Worm (Caenorhabditis elegans) whole organism, L1 larva: Measurements from ENCODE around the gene pqn-16.

ENCODE experiments used
- C16A3.4 ChIP-seq: fragments of 150-350 bp; optimal IDR thresholded peaks from 2 replicates; lab custom pipeline; 2014; ENCODE audit warnings: missing biosample characterization, missing genetic modification characterization
- F16B12.6 ChIP-seq: fragments of 150-350 bp; optimal IDR thresholded peaks from 2 replicates; lab custom pipeline; 2014; ENCODE audit warnings: missing biosample characterization, missing genetic modification characterization
- Y116A8C.19 ChIP-seq: sonication (generic microtip); optimal IDR thresholded peaks from 2 replicates; lab custom pipeline; 2016; ENCODE audit warnings: missing compliant biosample characterization, missing genetic modification characterization, borderline replicate concordance
- aha-1 ChIP-seq: fragments of 150-350 bp; optimal IDR thresholded peaks from 2 replicates; lab custom pipeline; 2014; ENCODE audit warnings: missing biosample characterization, missing genetic modification characterization
- aly-2 ChIP-seq: fragments of 150-350 bp; optimal IDR thresholded peaks from 2 replicates; lab custom pipeline; 2014; ENCODE audit warnings: missing biosample characterization, missing genetic modification characterization
- ama-1 ChIP-seq: fragments of 150-350 bp; optimal IDR thresholded peaks from 2 replicates; lab custom pipeline; 2014
- ceh-82 ChIP-seq, 3 experiments: fragments of 150-350 bp in 1 of 3; sonication (generic microtip) in 2 of 3; optimal IDR thresholded peaks; 2 replicates each; lab custom pipeline; 2014 to 2017; ENCODE audit warnings: missing biosample characterization in 3 of 3, missing genetic modification characterization in 3 of 3
- ceh-88 ChIP-seq: fragments of 200-800 bp; sonication (Bioruptor generic); IDR thresholded peaks from 2 replicates; pipeline ENCODE4 v1.3.6; 2022; ENCODE audit warnings: missing genetic modification characterization, missing compliant biosample characterization
- ces-1 ChIP-seq: fragments of 150-350 bp; optimal IDR thresholded peaks from 2 replicates; lab custom pipeline; 2014; ENCODE audit warnings: missing biosample characterization, missing genetic modification reagents, missing genetic modification characterization
- efl-1 ChIP-seq, 4 experiments: fragments of 150-350 bp; optimal IDR thresholded peaks in 3 of 4; peaks in 1 of 4; 1 replicate in 1 of 4; 2 replicates in 3 of 4; lab custom pipeline; 2014; ENCODE audit warnings: missing biosample characterization in 2 of 4, missing genetic modification characterization in 2 of 4, missing genetic modification reagents in 2 of 4
- efl-3 ChIP-seq: fragments of 200-800 bp; sonication (Bioruptor generic); optimal IDR thresholded peaks from 2 replicates; lab custom pipeline; 2018; ENCODE audit warnings: mild to moderate bottlenecking, missing genetic modification characterization, missing compliant biosample characterization
- egl-13 ChIP-seq: sonication (generic microtip); optimal IDR thresholded peaks from 2 replicates; lab custom pipeline; 2016; ENCODE audit warnings: missing genotype, missing genetic modification reagents, missing genetic modification characterization, missing compliant biosample characterization
- egl-27 ChIP-seq, 2 experiments: fragments of 150-350 bp in 1 of 2; sonication (generic microtip); optimal IDR thresholded peaks; 3 replicates each; lab custom pipeline; 2017 to 2018; ENCODE audit warnings: missing biosample characterization in 2 of 2, missing genetic modification characterization in 2 of 2, missing genetic modification reagents in 2 of 2
- elt-2 ChIP-seq: sonication (generic microtip); optimal IDR thresholded peaks from 2 replicates; lab custom pipeline; 2016; ENCODE audit warnings: missing genetic modification characterization, mild to moderate bottlenecking, inconsistent platforms, missing compliant biosample characterization, missing genetic modification reagents
- elt-3 ChIP-seq, 6 experiments: fragments of 150-350 bp in 1 of 6; sonication (generic microtip); optimal IDR thresholded peaks; 2 replicates each; lab custom pipeline; 2017 to 2018; ENCODE audit warnings: missing biosample characterization in 6 of 6, missing genetic modification characterization in 6 of 6, inconsistent platforms in 1 of 6
- ets-5 ChIP-seq: fragments of 200-800 bp; sonication (Bioruptor generic); IDR thresholded peaks from 2 replicates; pipeline ENCODE4 v1.3.6; 2022; ENCODE audit warnings: missing genetic modification characterization, missing compliant biosample characterization
- fkh-10 ChIP-seq: sonication (generic microtip); optimal IDR thresholded peaks from 2 replicates; lab custom pipeline; 2017; ENCODE audit warnings: missing biosample characterization, missing genetic modification reagents, missing genetic modification characterization
- fkh-4 ChIP-seq: sonication (generic microtip); optimal IDR thresholded peaks from 2 replicates; lab custom pipeline; 2016; ENCODE audit warnings: missing compliant biosample characterization, missing genetic modification characterization, borderline replicate concordance
- fkh-8 ChIP-seq: sonication (generic microtip); optimal IDR thresholded peaks from 2 replicates; lab custom pipeline; 2016; ENCODE audit warnings: mild to moderate bottlenecking, missing genetic modification characterization, missing compliant biosample characterization
- grh-1 ChIP-seq: fragments of 200-800 bp; sonication (Bioruptor generic); IDR thresholded peaks from 2 replicates; pipeline ENCODE4 v1.3.6; 2022; ENCODE audit warnings: missing genetic modification reagents, missing genetic modification characterization, missing compliant biosample characterization
- hlh-4 ChIP-seq: sonication (generic microtip); optimal IDR thresholded peaks from 2 replicates; lab custom pipeline; 2016; ENCODE audit warnings: mild to moderate bottlenecking, missing genetic modification characterization, missing compliant biosample characterization
- hpl-2 ChIP-seq: fragments of 150-350 bp; optimal IDR thresholded peaks from 2 replicates; lab custom pipeline; 2014; ENCODE audit warnings: missing biosample characterization, missing genetic modification reagents, missing genetic modification characterization
- irx-1 ChIP-seq: sonication (generic microtip); optimal IDR thresholded peaks from 2 replicates; lab custom pipeline; 2016; ENCODE audit warnings: missing genetic modification characterization, missing compliant biosample characterization
- isw-1 ChIP-seq: fragments of 200-800 bp; sonication (Bioruptor generic); IDR thresholded peaks from 2 replicates; pipeline ENCODE4 v1.3.6; 2022; ENCODE audit warnings: missing genetic modification characterization, missing compliant biosample characterization
- jun-1 ChIP-seq: fragments of 150-350 bp; optimal IDR thresholded peaks from 2 replicates; lab custom pipeline; 2014; ENCODE audit warnings: missing biosample characterization, missing genetic modification reagents, missing genetic modification characterization
- lin-13 ChIP-seq: fragments of 150-350 bp; optimal IDR thresholded peaks from 2 replicates; lab custom pipeline; 2014; ENCODE audit warnings: missing biosample characterization, missing genetic modification reagents, missing genetic modification characterization
- lin-14 ChIP-seq: fragments of 200-800 bp; sonication (Bioruptor generic); optimal IDR thresholded peaks from 2 replicates; lab custom pipeline; 2018; ENCODE audit warnings: mild to moderate bottlenecking, missing genetic modification characterization, moderate library complexity, missing compliant biosample characterization
- lin-15B ChIP-seq: fragments of 150-350 bp; sonication (generic microtip); optimal IDR thresholded peaks from 3 replicates; lab custom pipeline; 2014; ENCODE audit warnings: missing biosample characterization, missing genetic modification characterization
- lin-39 ChIP-seq: fragments of 150-350 bp; optimal IDR thresholded peaks from 2 replicates; lab custom pipeline; 2014; ENCODE audit warnings: missing biosample characterization, missing genetic modification reagents, missing genetic modification characterization
- lsy-2 ChIP-seq, 2 experiments: fragments of 150-350 bp; optimal IDR thresholded peaks; 2 replicates each; lab custom pipeline; 2014; ENCODE audit warnings: missing biosample characterization in 2 of 2, missing genetic modification characterization in 2 of 2
- mab-9 ChIP-seq: fragments of 200-800 bp; sonication (Bioruptor generic); IDR thresholded peaks from 2 replicates; pipeline ENCODE4 v1.3.6; 2022; ENCODE audit warnings: missing genetic modification reagents, missing genetic modification characterization, missing compliant biosample characterization
- mdl-1 ChIP-seq, 2 experiments: fragments of 150-350 bp; optimal IDR thresholded peaks; 2 replicates each; lab custom pipeline; 2014 to 2017; ENCODE audit warnings: missing biosample characterization in 2 of 2, missing genetic modification characterization in 2 of 2, inconsistent platforms in 1 of 2
- mep-1 ChIP-seq: fragments of 150-350 bp; optimal IDR thresholded peaks from 2 replicates; lab custom pipeline; 2014; ENCODE audit warnings: missing biosample characterization, missing genetic modification characterization
- nhr-71 ChIP-seq: sonication (generic microtip); optimal IDR thresholded peaks from 2 replicates; lab custom pipeline; 2016; ENCODE audit warnings: mild to moderate bottlenecking, missing genetic modification characterization, moderate library complexity, missing compliant biosample characterization
- nhr-77 ChIP-seq: fragments of 150-350 bp; optimal IDR thresholded peaks from 2 replicates; lab custom pipeline; 2014; ENCODE audit warnings: missing biosample characterization, missing genetic modification characterization
- nhr-84 ChIP-seq: sonication (generic microtip); optimal IDR thresholded peaks from 2 replicates; lab custom pipeline; 2017; ENCODE audit warnings: missing biosample characterization, missing genetic modification characterization
- nhr-85 ChIP-seq: sonication (generic microtip); peaks from one replicate; lab custom pipeline; 2016; ENCODE audit warnings: missing genetic modification characterization, inconsistent platforms, missing compliant biosample characterization
- nhr-90 ChIP-seq: sonication (generic microtip); optimal IDR thresholded peaks from 2 replicates; lab custom pipeline; 2016; ENCODE audit warnings: mild to moderate bottlenecking, missing genetic modification characterization, missing compliant biosample characterization; ENCODE audit not compliant: poor library complexity
- skn-1 ChIP-seq: fragments of 150-350 bp; optimal IDR thresholded peaks from 2 replicates; lab custom pipeline; 2014; ENCODE audit warnings: missing biosample characterization, missing genetic modification characterization
- snu-23 ChIP-seq: sonication (generic microtip); optimal IDR thresholded peaks from 2 replicates; lab custom pipeline; 2016; ENCODE audit warnings: missing genetic modification characterization, missing compliant biosample characterization
- sox-4 ChIP-seq: sonication (generic microtip); optimal IDR thresholded peaks from 2 replicates; lab custom pipeline; 2016; ENCODE audit warnings: missing genetic modification characterization, missing compliant biosample characterization
- swsn-7 ChIP-seq: sonication (generic microtip); optimal IDR thresholded peaks from 2 replicates; lab custom pipeline; 2016; ENCODE audit warnings: missing genetic modification characterization, missing compliant biosample characterization
- tlp-1 ChIP-seq: fragments of 150-350 bp; optimal IDR thresholded peaks from 2 replicates; lab custom pipeline; 2014; ENCODE audit warnings: missing biosample characterization, missing genetic modification characterization
- unc-62 ChIP-seq: fragments of 150-350 bp; optimal IDR thresholded peaks from 2 replicates; lab custom pipeline; 2014; ENCODE audit warnings: missing biosample characterization, missing genetic modification reagents, missing genetic modification characterization
- unc-86 ChIP-seq: sonication (generic microtip); optimal IDR thresholded peaks from 2 replicates; lab custom pipeline; 2016; ENCODE audit warnings: missing genetic modification characterization, missing compliant biosample characterization
- unc-98 ChIP-seq: fragments of 200-800 bp; sonication (Bioruptor generic); IDR thresholded peaks from 2 replicates; pipeline ENCODE4 v1.3.6; 2022; ENCODE audit warnings: missing genetic modification characterization, missing compliant biosample characterization
- ztf-11 ChIP-seq, 2 experiments: sonication (generic microtip); optimal IDR thresholded peaks; 2 replicates each; lab custom pipeline; 2016 to 2017; ENCODE audit warnings: missing genetic modification characterization in 2 of 2, missing biosample characterization in 1 of 2, missing compliant biosample characterization in 1 of 2

The pqn-16 gene

DNA sequence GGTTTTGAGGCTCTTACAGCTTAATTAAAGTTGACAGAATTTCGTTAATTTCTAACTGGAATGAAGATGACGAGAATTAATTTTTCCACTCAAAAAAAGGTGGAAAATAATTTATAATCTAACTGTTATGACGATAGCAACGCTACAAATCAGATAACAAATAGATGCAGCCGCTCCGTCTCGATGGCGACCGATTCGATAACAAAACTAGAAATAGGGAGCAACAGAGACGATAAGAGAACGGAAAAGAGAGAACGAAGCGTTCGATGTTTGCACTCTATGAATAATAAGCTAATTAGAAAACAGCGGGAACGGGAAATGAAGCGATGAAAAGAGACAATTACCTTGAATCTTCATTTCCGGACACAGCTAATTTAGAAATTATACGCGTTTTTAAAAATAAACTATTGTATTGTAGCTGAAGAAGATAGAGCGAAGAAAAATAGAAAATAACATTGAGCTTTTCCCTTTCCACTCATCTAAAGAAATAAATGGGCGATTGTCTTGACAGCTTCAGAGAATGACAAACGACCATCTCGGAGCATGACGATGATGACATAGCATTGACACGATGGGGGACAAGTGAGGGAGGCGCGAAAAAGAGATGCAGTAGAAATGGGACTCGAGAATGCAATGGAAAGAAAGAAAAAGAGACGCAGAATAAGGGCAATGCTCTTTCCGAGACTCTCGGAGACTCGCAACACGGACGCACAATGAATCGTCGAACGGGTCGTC, 44.9 kb downstream of the pqn-16 start (continued):
- TF ChIP-seq lin-15B (tag; lab: Kevin White, UChicago) = no peak
- TF ChIP-seq nhr-90 (tag; lab: Kevin White, UChicago) = no peak
- no peak for TF ChIP-seq ztf-11 (tag; optimal IDR thresholded peaks at IDR 0.05; lab: Kevin White, UChicago)
- TF ChIP-seq fkh-10 (GFP tag; lab: Kevin White, UChicago) = peak; percentile 35
- peak in 1 of 2 experiments; percentile 6 for TF ChIP-seq lsy-2 (tag; optimal IDR thresholded peaks at IDR 0.05; lab: Kevin White, UChicago)
- TF ChIP-seq, all 84 proteins: peak for 15

DNA sequence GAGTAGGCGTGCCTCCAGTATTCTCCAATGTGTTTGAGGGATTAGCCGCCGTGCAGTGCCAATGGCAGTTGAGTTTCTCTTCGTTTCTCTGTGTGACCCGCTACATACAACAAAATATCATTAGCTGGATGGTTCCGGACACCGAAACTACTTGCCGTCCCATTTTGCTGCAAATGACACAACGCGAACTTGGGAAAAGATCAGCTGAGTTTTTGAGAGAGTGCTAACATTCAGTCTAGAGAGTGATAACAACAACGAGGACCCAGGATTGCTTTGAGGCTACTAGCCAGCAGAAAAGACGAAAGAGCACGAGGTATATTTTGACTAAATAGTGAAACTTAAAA, 45.5 kb downstream of the pqn-16 start:
- TF ChIP-seq irx-1 (tag; lab: Kevin White, UChicago) (no peak), sox-4 (tag; lab: Kevin White, UChicago) (no peak), grh-1 (GFP tag; lab: Robert Waterston, UW) (no peak), F16B12.6 (tag; lab: Kevin White, UChicago) (no peak), ztf-11 (tag; optimal IDR thresholded peaks at IDR 0.05; lab: Kevin White, UChicago) (no peak), efl-1 (optimal IDR thresholded peaks at IDR 0.05; lab: Kevin White, UChicago) (no peak), efl-1 (GFP tag; optimal IDR thresholded peaks at IDR 0.05 in 1 of 2; lab: Kevin White, UChicago) (peak in 1 of 2 experiments; percentile 90), aly-2 (no peak)

DNA sequence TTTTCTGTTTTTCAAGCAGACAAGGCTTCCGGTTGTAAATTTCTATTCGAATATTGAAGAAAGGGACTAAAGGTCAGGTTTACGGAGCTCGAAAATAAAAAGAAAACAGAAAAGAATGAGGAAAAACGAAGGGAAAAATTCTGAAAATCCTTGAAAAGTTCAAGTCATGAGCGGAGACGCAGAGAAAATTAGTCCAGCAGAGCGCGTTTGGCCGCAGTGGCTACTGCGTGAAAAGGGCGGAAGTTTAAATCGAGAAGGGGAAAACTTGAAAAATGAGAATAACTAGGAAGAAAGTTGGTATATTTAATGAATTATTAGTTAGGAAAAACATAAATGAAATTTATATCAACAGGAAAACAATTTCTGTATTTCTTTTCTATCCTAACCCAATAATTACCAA, 46.6 kb downstream of the pqn-16 start:
- TF ChIP-seq ces-1 (no peak), hlh-4 (no peak), mep-1 (tag; lab: Kevin White, UChicago) (peak; percentile 20), C16A3.4 (tag; lab: Kevin White, UChicago) (peak; percentile 68), elt-3 (tag; optimal IDR thresholded peaks at IDR 0.05; lab: Kevin White, UChicago) (no peak), skn-1 (peak; percentile 54), swsn-7 (tag; lab: Kevin White, UChicago) (peak; percentile 33), snu-23 (peak; percentile 50), fkh-4 (tag; lab: Kevin White, UChicago) (no peak), sox-4 (tag; lab: Kevin White, UChicago) (no peak), egl-27 (tag; optimal IDR thresholded peaks at IDR 0.05; lab: Kevin White, UChicago) (no peak), ama-1 (lab: Kevin White, UChicago) (no peak), unc-86 (tag; lab: Kevin White, UChicago) (peak; percentile 29), aha-1 (tag; lab: Kevin White, UChicago) (no peak), fkh-8 (tag; lab: Kevin White, UChicago) (no peak), tlp-1 (tag; lab: Kevin White, UChicago) (no peak), egl-13 (tag; lab: Kevin White, UChicago) (no peak), ceh-82 (tag; optimal IDR thresholded peaks at IDR 0.05; lab: Kevin White, UChicago) (peak in 2 of 3 experiments; percentile 45 to 68), grh-1 (GFP tag; lab: Robert Waterston, UW) (no peak), hpl-2 (GFP tag; lab: Kevin White, UChicago) (no peak), Y116A8C.19 (tag; lab: Kevin White, UChicago) (no peak), nhr-90 (tag; lab: Kevin White, UChicago) (no peak), ets-5 (GFP tag; lab: Robert Waterston, UW) (no peak), ztf-11 (tag; optimal IDR thresholded peaks at IDR 0.05; lab: Kevin White, UChicago) (no peak), elt-2 (tag; lab: Kevin White, UChicago) (no peak), unc-62 (no peak), mab-9 (no peak), jun-1 (tag; lab: Kevin White, UChicago) (no peak), efl-3 (GFP tag; lab: Kevin White, UChicago) (no peak), lin-14 (GFP tag; lab: Kevin White, UChicago) (peak; percentile 56), lin-39 (tag; lab: Kevin White, UChicago) (no peak), nhr-77 (tag; lab: Kevin White, UChicago) (peak; percentile 19), ceh-88 (GFP tag; lab: Robert Waterston, UW) (no peak), fkh-10 (GFP tag; lab: Kevin White, UChicago) (no peak), irx-1 (tag; lab: Kevin White, UChicago) (no peak), mdl-1 (tag; optimal IDR thresholded peaks at IDR 0.05; lab: Kevin White, UChicago) (peak in 1 of 2 experiments; percentile 23), unc-98 (GFP tag; lab: Robert Waterston, UW) (no peak), isw-1 (peak; percentile 46; the same call in 1 of the 2 replicates), nhr-85 (peak; percentile 44), nhr-84 (no peak), lin-13 (no peak), nhr-71 (tag; lab: Kevin White, UChicago) (peak; percentile 64)
